Worm (Caenorhabditis elegans) whole organism, L3 larva: Measurements from ENCODE around the gene capa-1.

ENCODE experiments used
- aly-2 ChIP-seq: fragments of 150-350 bp; optimal IDR thresholded peaks from 2 replicates; lab custom pipeline; 2014; ENCODE audit warnings: missing biosample characterization, missing genetic modification characterization
- ceh-16 ChIP-seq: sonication (generic microtip); optimal IDR thresholded peaks from 2 replicates; lab custom pipeline; 2017; ENCODE audit warnings: missing biosample characterization, missing genetic modification characterization
- ceh-82 ChIP-seq: fragments of 150-350 bp; optimal IDR thresholded peaks from 2 replicates; lab custom pipeline; 2014; ENCODE audit warnings: missing biosample characterization, missing genetic modification characterization
- egl-27 ChIP-seq: sonication (generic microtip); optimal IDR thresholded peaks from 4 replicates; lab custom pipeline; 2017; ENCODE audit warnings: missing biosample characterization, missing genetic modification reagents, missing genetic modification characterization
- eor-1 ChIP-seq, 2 experiments: fragments of 150-350 bp; optimal IDR thresholded peaks; 2 replicates each; lab custom pipeline; 2014 to 2018; ENCODE audit warnings: missing biosample characterization in 2 of 2, missing genetic modification characterization in 2 of 2
- mdl-1 ChIP-seq: fragments of 150-350 bp; optimal IDR thresholded peaks from 2 replicates; lab custom pipeline; 2014; ENCODE audit warnings: missing biosample characterization, missing genetic modification characterization
- pha-4 ChIP-seq: fragments of 150-350 bp; optimal IDR thresholded peaks from 2 replicates; lab custom pipeline; 2014; ENCODE audit warnings: missing biosample characterization, missing genetic modification reagents, missing genetic modification characterization
- sea-2 ChIP-seq: fragments of 150-350 bp; sonication (generic microtip); optimal IDR thresholded peaks from 4 replicates; lab custom pipeline; 2014; ENCODE audit warnings: missing biosample characterization, missing genetic modification reagents, missing genetic modification characterization
- unc-62 ChIP-seq: fragments of 150-350 bp; sonication (generic microtip); optimal IDR thresholded peaks from 4 replicates; lab custom pipeline; 2014; ENCODE audit warnings: missing biosample characterization, missing genetic modification reagents, missing genetic modification characterization
- ztf-11 ChIP-seq: fragments of 150-350 bp; optimal IDR thresholded peaks from 2 replicates; lab custom pipeline; 2014; ENCODE audit warnings: missing biosample characterization, missing genetic modification characterization

DNA sequence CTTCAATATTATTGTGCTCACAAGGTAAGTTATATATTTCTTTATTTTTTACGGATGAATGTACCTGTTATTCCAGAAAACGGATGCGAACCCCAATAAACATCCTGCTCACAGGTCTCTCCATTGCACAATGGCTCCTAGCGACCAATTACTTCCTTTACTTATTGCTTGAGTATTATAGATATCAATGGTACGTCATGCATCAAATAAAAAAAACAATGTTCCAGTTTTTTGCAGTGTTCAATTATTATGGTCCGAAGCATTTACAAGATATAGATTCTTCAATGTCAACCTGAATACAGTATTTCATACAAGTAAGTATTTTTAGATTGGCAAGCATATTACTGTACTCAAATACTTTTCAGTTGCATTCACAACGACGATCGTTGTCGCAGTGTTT is 13.7 kb downstream of the capa-1 start:
- no peak for TF ChIP-seq eor-1 (tag; optimal IDR thresholded peaks at IDR 0.05; lab: Kevin White, UChicago)
- TF ChIP-seq ceh-16 (tag; lab: Kevin White, UChicago): no peak
- no peak for TF ChIP-seq egl-27 (tag; lab: Kevin White, UChicago)
- TF ChIP-seq ceh-82: no peak
- no peak for TF ChIP-seq aly-2 (tag; lab: Kevin White, UChicago)
- no peak for TF ChIP-seq pha-4 (tag; lab: Kevin White, UChicago)
- TF ChIP-seq mdl-1 (tag; lab: Kevin White, UChicago): no peak
- TF ChIP-seq sea-2 (GFP tag; lab: Kevin White, UChicago): no peak
- no peak for TF ChIP-seq ztf-11
- TF ChIP-seq unc-62 (GFP tag; lab: Kevin White, UChicago): no peak
